Worm (Caenorhabditis elegans) whole organism, mixed stage, embryonic: ENCODE data around the gene mnp-1.

Experiments
- bed-3 ChIP-seq: fragments of 200-800 bp; sonication (Bioruptor generic); optimal IDR thresholded peaks from 3 replicates; lab custom pipeline; 2018; ENCODE audit warnings: mild to moderate bottlenecking, missing genetic modification characterization, moderate library complexity, missing compliant biosample characterization
- blmp-1 ChIP-seq: fragments of 150-350 bp; optimal IDR thresholded peaks from 2 replicates; lab custom pipeline; 2014; ENCODE audit warnings: missing biosample characterization, missing genetic modification characterization
- elt-1 ChIP-seq: sonication (generic microtip); optimal IDR thresholded peaks from 2 replicates; lab custom pipeline; 2017; ENCODE audit warnings: missing genetic modification characterization, mild to moderate bottlenecking, missing compliant biosample characterization, antibody characterized with exemption, moderate library complexity, borderline replicate concordance; ENCODE audit not compliant: insufficient read depth
- elt-3 ChIP-seq: fragments of 150-350 bp; optimal IDR thresholded peaks from 2 replicates; lab custom pipeline; 2014; ENCODE audit warnings: missing biosample characterization, missing genetic modification characterization
- lin-13 ChIP-seq: fragments of 150-350 bp; optimal IDR thresholded peaks from 2 replicates; lab custom pipeline; 2014; ENCODE audit warnings: missing biosample characterization, missing genetic modification characterization
- lsy-2 ChIP-seq: fragments of 150-350 bp; optimal IDR thresholded peaks from 2 replicates; lab custom pipeline; 2014; ENCODE audit warnings: missing biosample characterization, missing genetic modification characterization
- mep-1 ChIP-seq: fragments of 150-350 bp; optimal IDR thresholded peaks from 2 replicates; lab custom pipeline; 2017; ENCODE audit warnings: missing biosample characterization, missing genetic modification reagents, missing genetic modification characterization, inconsistent platforms
- mls-2 ChIP-seq: sonication (generic microtip); optimal IDR thresholded peaks from 2 replicates; lab custom pipeline; 2016; ENCODE audit warnings: mild to moderate bottlenecking, missing genetic modification characterization, moderate library complexity, missing compliant biosample characterization
- nhr-28 ChIP-seq: fragments of 150-350 bp; optimal IDR thresholded peaks from 2 replicates; lab custom pipeline; 2014; ENCODE audit warnings: missing biosample characterization, missing genetic modification characterization
- nhr-76 ChIP-seq: sonication (generic microtip); optimal IDR thresholded peaks from 2 replicates; lab custom pipeline; 2017; ENCODE audit warnings: missing biosample characterization, missing genetic modification characterization
- pha-4 ChIP-seq: fragments of 150-350 bp; optimal IDR thresholded peaks from 2 replicates; lab custom pipeline; 2018; ENCODE audit warnings: missing biosample characterization, missing genetic modification reagents, missing genetic modification characterization
- snpc-4 ChIP-seq: fragments of 150-350 bp; optimal IDR thresholded peaks from 2 replicates; lab custom pipeline; 2014; ENCODE audit warnings: missing biosample characterization, missing genetic modification characterization
- unc-39 ChIP-seq: fragments of 150-350 bp; optimal IDR thresholded peaks from 2 replicates; lab custom pipeline; 2014; ENCODE audit warnings: missing biosample characterization, missing genetic modification characterization
- unc-62 ChIP-seq: fragments of 150-350 bp; optimal IDR thresholded peaks from 2 replicates; lab custom pipeline; 2014; ENCODE audit warnings: missing biosample characterization, missing genetic modification reagents, missing genetic modification characterization

DNA sequence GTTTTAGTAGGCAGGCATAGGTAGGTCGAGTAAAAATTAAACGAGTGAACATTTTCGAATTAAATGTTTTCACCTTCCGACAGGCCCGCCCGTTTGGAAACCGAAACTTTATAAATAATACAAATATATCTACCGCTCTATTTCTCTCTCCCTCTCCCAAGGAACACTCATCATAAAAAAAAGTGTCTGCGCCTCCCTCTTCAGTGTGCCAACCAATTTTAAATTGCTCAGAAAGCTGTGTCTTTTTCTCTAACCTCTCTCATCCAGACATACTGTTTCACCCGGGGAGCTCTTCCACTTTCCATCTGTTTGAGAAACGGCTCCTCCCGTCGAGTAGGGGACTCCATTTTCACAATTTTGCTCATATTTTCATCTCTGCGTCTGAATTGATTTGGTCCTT is 33.3 kb upstream of the mnp-1 start:
- no peak for TF ChIP-seq nhr-76 (tag; lab: Kevin White, UChicago)
- TF ChIP-seq elt-3, result no peak
- TF ChIP-seq mep-1 (tag; lab: Kevin White, UChicago), result no peak
- TF ChIP-seq elt-1 (tag; lab: Kevin White, UChicago), result no peak
- TF ChIP-seq unc-62 (GFP tag; lab: Kevin White, UChicago), result no peak
- TF ChIP-seq lin-13 (tag; lab: Kevin White, UChicago), result no peak
- no peak for TF ChIP-seq nhr-28 (tag; lab: Kevin White, UChicago)
- TF ChIP-seq snpc-4, result no peak
- TF ChIP-seq lsy-2 (tag; lab: Kevin White, UChicago), result no peak
- no peak for TF ChIP-seq mls-2
- TF ChIP-seq pha-4, result no peak
- no peak for TF ChIP-seq unc-39 (tag; lab: Kevin White, UChicago)
- no peak for TF ChIP-seq blmp-1 (tag; lab: Kevin White, UChicago)
- no peak for TF ChIP-seq bed-3 (GFP tag; lab: Kevin White, UChicago)
